Worm (Caenorhabditis elegans) whole organism, mixed stage, embryonic: ENCODE measurements around the gene pqn-10.

Experiments
- blmp-1 ChIP-seq: fragments of 150-350 bp; optimal IDR thresholded peaks from 2 replicates; lab custom pipeline; 2014; ENCODE audit warnings: missing biosample characterization, missing genetic modification characterization
- ceh-39 ChIP-seq: fragments of 150-350 bp; optimal IDR thresholded peaks from 2 replicates; lab custom pipeline; 2014; ENCODE audit warnings: missing biosample characterization, missing genetic modification characterization
- ces-1 ChIP-seq: fragments of 150-350 bp; optimal IDR thresholded peaks from 2 replicates; lab custom pipeline; 2014; ENCODE audit warnings: missing biosample characterization, missing genetic modification reagents, missing genetic modification characterization
- cnd-1 ChIP-seq: fragments of 200-800 bp; sonication (Bioruptor generic); optimal IDR thresholded peaks from 2 replicates; lab custom pipeline; 2018; ENCODE audit warnings: mild to moderate bottlenecking, missing genetic modification characterization, missing compliant biosample characterization
- drap-1 ChIP-seq: fragments of 200-800 bp; sonication (Bioruptor generic); optimal IDR thresholded peaks from 3 replicates; lab custom pipeline; 2018; ENCODE audit warnings: mild to moderate bottlenecking, missing genetic modification characterization, missing compliant biosample characterization
- elt-1 ChIP-seq: sonication (generic microtip); optimal IDR thresholded peaks from 2 replicates; lab custom pipeline; 2017; ENCODE audit warnings: missing genetic modification characterization, mild to moderate bottlenecking, missing compliant biosample characterization, antibody characterized with exemption, moderate library complexity, borderline replicate concordance; ENCODE audit not compliant: insufficient read depth
- ham-2 ChIP-seq: fragments of 200-800 bp; sonication (Bioruptor generic); optimal IDR thresholded peaks from 2 replicates; lab custom pipeline; 2018; ENCODE audit warnings: mild to moderate bottlenecking, missing genetic modification characterization, missing compliant biosample characterization
- hlh-1 ChIP-seq: fragments of 150-350 bp; optimal IDR thresholded peaks from 2 replicates; lab custom pipeline; 2014; ENCODE audit warnings: missing biosample characterization, missing genetic modification reagents, missing genetic modification characterization
- lsy-2 ChIP-seq: fragments of 150-350 bp; optimal IDR thresholded peaks from 2 replicates; lab custom pipeline; 2014; ENCODE audit warnings: missing biosample characterization, missing genetic modification characterization
- mab-5 ChIP-seq: fragments of 150-350 bp; optimal IDR thresholded peaks from 2 replicates; lab custom pipeline; 2014; ENCODE audit warnings: missing biosample characterization, missing genetic modification characterization
- nhr-12 ChIP-seq: fragments of 150-350 bp; optimal IDR thresholded peaks from 2 replicates; lab custom pipeline; 2014; ENCODE audit warnings: missing biosample characterization, missing genetic modification characterization
- nhr-237 ChIP-seq: fragments of 150-350 bp; optimal IDR thresholded peaks from 2 replicates; lab custom pipeline; 2014; ENCODE audit warnings: missing biosample characterization, missing genetic modification characterization
- sptf-1 ChIP-seq: sonication (generic microtip); optimal IDR thresholded peaks from 2 replicates; lab custom pipeline; 2017; ENCODE audit warnings: mild to moderate bottlenecking, missing genetic modification characterization, moderate library complexity, missing compliant biosample characterization
- tbx-8 ChIP-seq: fragments of 200-800 bp; sonication (Bioruptor generic); optimal IDR thresholded peaks from 2 replicates; lab custom pipeline; 2018; ENCODE audit warnings: mild to moderate bottlenecking, missing genetic modification characterization, moderate library complexity, missing compliant biosample characterization
- unc-120 ChIP-seq: sonication (generic microtip); optimal IDR thresholded peaks from 2 replicates; lab custom pipeline; 2017; ENCODE audit warnings: missing genetic modification characterization, missing compliant biosample characterization; ENCODE audit not compliant: poor library complexity, severe bottlenecking
- zip-8 ChIP-seq: fragments of 150-350 bp; optimal IDR thresholded peaks from 2 replicates; lab custom pipeline; 2014; ENCODE audit warnings: missing biosample characterization, missing genetic modification characterization
- ztf-11 ChIP-seq: fragments of 150-350 bp; optimal IDR thresholded peaks from 2 replicates; lab custom pipeline; 2014; ENCODE audit warnings: missing biosample characterization, missing genetic modification characterization

The pqn-10 gene

DNA sequence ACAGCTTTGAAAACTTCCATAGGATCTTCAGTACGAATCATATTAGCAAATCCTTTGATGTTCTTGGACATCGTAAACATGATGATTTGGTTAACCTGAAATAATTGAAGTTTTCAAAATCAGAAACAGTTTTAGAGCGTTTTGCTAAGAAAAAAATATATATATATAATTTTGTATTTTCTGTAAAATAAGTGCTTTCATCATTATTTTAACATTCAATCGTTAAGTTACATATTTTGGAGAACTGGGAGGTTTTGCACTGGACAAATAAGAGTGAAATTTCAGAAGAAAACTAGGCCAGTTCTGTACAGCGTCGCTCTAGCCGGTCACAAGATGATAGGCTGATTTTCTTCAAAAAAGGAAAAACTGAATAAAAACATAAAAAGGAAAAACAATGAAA lies 50.5 kb downstream of the pqn-10 start, which contains the start of gene F27B3.6:
Gene F27B3.6, minus strand, starts transcription at position 101 of the 400 bp plus-strand sequence.
- TF ChIP-seq nhr-12 (tag; lab: Kevin White, UChicago) (no peak), ces-1 (GFP tag; lab: Kevin White, UChicago) (no peak), mab-5 (tag; lab: Kevin White, UChicago) (no peak), tbx-8 (GFP tag; lab: Kevin White, UChicago) (no peak)

DNA sequence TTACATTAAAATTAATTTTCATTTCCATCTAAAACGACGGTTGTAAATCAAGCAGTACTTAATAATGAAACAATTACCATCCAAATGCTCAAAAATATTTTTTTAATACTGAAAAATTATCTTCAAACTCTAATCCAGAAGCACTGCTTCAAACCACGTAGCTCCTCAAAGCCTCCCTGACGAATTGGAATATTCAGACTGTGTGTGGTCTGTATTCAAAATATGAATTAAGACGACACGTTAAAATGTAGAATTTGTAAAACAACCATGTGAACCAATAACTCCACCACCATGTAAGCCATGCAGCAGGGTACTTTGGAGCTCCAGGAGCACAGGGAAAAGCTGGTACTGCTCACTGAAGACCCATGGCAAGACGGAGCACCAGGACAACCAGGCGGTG lies 51.4 kb downstream of the pqn-10 start, which contains the start of gene F27B3.8:
Gene F27B3.8, plus strand, starts transcription at position 301 of the 400 bp plus-strand sequence.
- no peak for TF ChIP-seq cnd-1 (tag; lab: Kevin White, UChicago)
- TF ChIP-seq elt-1 (tag; lab: Kevin White, UChicago) = no peak
- TF ChIP-seq drap-1 (GFP tag; lab: Kevin White, UChicago) = no peak
- no peak for TF ChIP-seq ztf-11 (tag; lab: Kevin White, UChicago)
- TF ChIP-seq ceh-39 (tag; lab: Kevin White, UChicago) = no peak
- TF ChIP-seq nhr-12 (tag; lab: Kevin White, UChicago) = no peak
- TF ChIP-seq zip-8 = no peak
- TF ChIP-seq lsy-2 = no peak
- TF ChIP-seq blmp-1 = no peak
- TF ChIP-seq nhr-237 = no peak
- TF ChIP-seq ham-2 (GFP tag; lab: Kevin White, UChicago) = no peak
- no peak for TF ChIP-seq tbx-8 (GFP tag; lab: Kevin White, UChicago)
- TF ChIP-seq sptf-1 (tag; lab: Kevin White, UChicago) = no peak
- TF ChIP-seq hlh-1 (tag; lab: Kevin White, UChicago) = no peak
- no peak for TF ChIP-seq unc-120 (tag; lab: Kevin White, UChicago)
